Worm (Caenorhabditis elegans): ENCODE results near the gene ZC21.8.

ZC21.8 gene

DNA sequence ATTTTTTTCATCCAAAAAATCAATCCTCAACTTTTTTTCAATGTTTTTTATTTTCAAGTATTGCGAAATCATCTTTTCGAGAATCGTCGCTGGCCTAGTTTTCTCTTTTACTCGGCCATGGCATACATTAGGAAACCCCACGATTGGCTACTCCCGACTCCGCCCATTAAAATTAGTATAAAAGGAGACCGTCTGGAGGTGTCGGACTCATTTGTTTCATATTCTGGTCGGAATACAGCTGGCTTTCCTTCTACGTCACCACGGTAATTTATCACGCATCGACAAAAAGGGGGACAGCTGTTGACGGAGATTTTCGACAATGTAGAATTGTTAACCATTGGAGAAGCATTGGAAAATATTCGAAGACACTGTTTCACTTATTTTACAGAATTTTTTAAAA is 9.2 kb upstream of the ZC21.8 start (continued):
- TF ChIP-seq gei-8 (GFP tag; optimal IDR thresholded peaks at IDR 0.05) (no peak), lin-1 (GFP tag; IDR thresholded peaks at IDR 0.05) (no peak), rbr-2 (tag; optimal IDR thresholded peaks at IDR 0.05) (peak; percentile 40), lin-15B (tag; optimal IDR thresholded peaks at IDR 0.05) (no peak), nhr-42 (GFP tag; IDR thresholded peaks at IDR 0.05) (no peak), hmg-1.1 (GFP tag; IDR thresholded peaks at IDR 0.05) (peak; percentile 46), unc-62 (GFP tag; optimal IDR thresholded peaks at IDR 0.05 in 1 of 2) (peak in 1 of 2 experiments; percentile 79), unc-62 (tag; optimal IDR thresholded peaks at IDR 0.05) (no peak), mes-2 (tag; optimal IDR thresholded peaks at IDR 0.05; ENCODE audit: poor library complexity, severe bottlenecking) (peak; percentile 93), D1046.2 (GFP tag; IDR thresholded peaks at IDR 0.05) (no peak), vab-7 (GFP tag; IDR thresholded peaks at IDR 0.05) (no peak), egl-27 (tag; optimal IDR thresholded peaks at IDR 0.05) (no peak), cey-2 (tag; optimal IDR thresholded peaks at IDR 0.05; ENCODE audit: borderline replicate concordance, insufficient read depth) (no peak), nhr-48 (tag; optimal IDR thresholded peaks at IDR 0.05) (no peak), duxl-1 (tag; optimal IDR thresholded peaks at IDR 0.05; ENCODE audit: poor library complexity) (peak; percentile 50), Y105C5A.15 (GFP tag; IDR thresholded peaks at IDR 0.05) (no peak), unc-39 (tag; optimal IDR thresholded peaks at IDR 0.05) (no peak), dve-1 (tag; optimal IDR thresholded peaks at IDR 0.05; ENCODE audit: insufficient read depth) (no peak), php-3 (GFP tag; IDR thresholded peaks at IDR 0.05) (no peak), ZK337.2 (GFP tag; IDR thresholded peaks at IDR 0.05) (0 out of 2 replicates have a peak, but pooled peaks have one; percentile 34), Y48G9A.11 (GFP tag; IDR thresholded peaks at IDR 0.05) (no peak), lin-13 (GFP tag; optimal IDR thresholded peaks at IDR 0.05) (no peak), zag-1 (tag; optimal IDR thresholded peaks at IDR 0.05) (no peak), ceh-44 (GFP tag; IDR thresholded peaks at IDR 0.05) (no peak), tra-1 (GFP tag; IDR thresholded peaks at IDR 0.05) (no peak), lsy-2 (tag; optimal IDR thresholded peaks at IDR 0.05) (peak; percentile 27 to 87), hif-1 (tag; optimal IDR thresholded peaks at IDR 0.05) (peak in 1 of 2 experiments; percentile 55), dmd-6 (GFP tag; IDR thresholded peaks at IDR 0.05) (no peak), daf-19 (GFP tag; conservative IDR thresholded peaks at IDR 0.05) (no peak), arid-1 (GFP tag; conservative IDR thresholded peaks at IDR 0.05) (no peak), hlh-30 (tag; optimal IDR thresholded peaks at IDR 0.05; ENCODE audit: insufficient read depth) (peak; percentile 16), hlh-11 (tag; optimal IDR thresholded peaks at IDR 0.05) (peak; percentile 43), zip-11 (GFP tag; IDR thresholded peaks at IDR 0.05) (no peak), aha-1 (tag) (peak; percentile 10)

DNA sequence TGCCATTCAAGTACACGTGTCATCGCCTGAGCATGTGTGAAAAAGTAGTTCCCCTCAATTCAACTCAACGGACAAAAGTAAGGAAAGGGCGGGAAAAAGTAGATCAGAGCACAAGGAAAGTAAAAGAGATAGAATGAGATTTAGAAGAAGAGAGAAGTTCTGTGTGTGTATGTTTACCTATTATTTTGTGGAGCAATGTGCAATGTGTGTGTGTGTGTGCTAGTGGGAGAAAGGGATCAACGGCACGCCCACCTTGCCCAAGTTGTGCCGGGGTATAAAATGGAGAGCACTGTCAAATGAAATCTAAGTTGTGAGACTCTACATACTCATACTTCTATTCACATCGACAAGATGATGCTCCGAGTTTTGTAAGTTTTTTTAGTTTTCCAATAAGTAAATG is 5.0 kb upstream of the ZC21.8 start, which contains the start of gene idpp-15:
Gene idpp-15, plus strand, starts transcription at position 301 of the 400 bp plus-strand sequence.
- no peak for TF ChIP-seq skn-1 (tag; optimal IDR thresholded peaks at IDR 0.05)
- TF ChIP-seq aly-2 (tag; optimal IDR thresholded peaks at IDR 0.05) = no peak
- no peak for TF ChIP-seq dve-1 (tag; optimal IDR thresholded peaks at IDR 0.05; ENCODE audit: insufficient read depth)
- no peak for TF ChIP-seq pqm-1 (tag; optimal IDR thresholded peaks at IDR 0.05)
- TF ChIP-seq Y105C5A.15 (GFP tag; IDR thresholded peaks at IDR 0.05) = no peak
- TF ChIP-seq hif-1 (tag; optimal IDR thresholded peaks at IDR 0.05) = no peak
- TF ChIP-seq duxl-1 (tag; optimal IDR thresholded peaks at IDR 0.05; ENCODE audit: poor library complexity) = no peak
- TF ChIP-seq ama-1 (optimal IDR thresholded peaks at IDR 0.05) = no peak
- TF ChIP-seq ztf-7 (tag; optimal IDR thresholded peaks at IDR 0.05) = no peak
- TF ChIP-seq mdl-1 (tag; optimal IDR thresholded peaks at IDR 0.05) = no peak
- TF ChIP-seq zip-2 (tag; optimal IDR thresholded peaks at IDR 0.05) = no peak
- no peak for TF ChIP-seq Y48G9A.11 (GFP tag; IDR thresholded peaks at IDR 0.05)
- no peak for TF ChIP-seq lir-3 (tag; optimal IDR thresholded peaks at IDR 0.05)
- TF ChIP-seq sdz-12 (GFP tag; optimal IDR thresholded peaks at IDR 0.05) = no peak
- TF ChIP-seq ZK546.5 (tag; optimal IDR thresholded peaks at IDR 0.05) = no peak
- TF ChIP-seq nhr-11 (tag; optimal IDR thresholded peaks at IDR 0.05) = no peak
- TF ChIP-seq T26A8.4 (GFP tag; IDR thresholded peaks at IDR 0.05) = no peak
- no peak for TF ChIP-seq nhr-77 (tag; optimal IDR thresholded peaks at IDR 0.05)
- TF ChIP-seq tra-1 (GFP tag; IDR thresholded peaks at IDR 0.05) = no peak
- no peak for TF ChIP-seq spr-1 (tag; optimal IDR thresholded peaks at IDR 0.05)
